Worm (Caenorhabditis elegans): ENCODE results near the gene F32H5.3.

DNA sequence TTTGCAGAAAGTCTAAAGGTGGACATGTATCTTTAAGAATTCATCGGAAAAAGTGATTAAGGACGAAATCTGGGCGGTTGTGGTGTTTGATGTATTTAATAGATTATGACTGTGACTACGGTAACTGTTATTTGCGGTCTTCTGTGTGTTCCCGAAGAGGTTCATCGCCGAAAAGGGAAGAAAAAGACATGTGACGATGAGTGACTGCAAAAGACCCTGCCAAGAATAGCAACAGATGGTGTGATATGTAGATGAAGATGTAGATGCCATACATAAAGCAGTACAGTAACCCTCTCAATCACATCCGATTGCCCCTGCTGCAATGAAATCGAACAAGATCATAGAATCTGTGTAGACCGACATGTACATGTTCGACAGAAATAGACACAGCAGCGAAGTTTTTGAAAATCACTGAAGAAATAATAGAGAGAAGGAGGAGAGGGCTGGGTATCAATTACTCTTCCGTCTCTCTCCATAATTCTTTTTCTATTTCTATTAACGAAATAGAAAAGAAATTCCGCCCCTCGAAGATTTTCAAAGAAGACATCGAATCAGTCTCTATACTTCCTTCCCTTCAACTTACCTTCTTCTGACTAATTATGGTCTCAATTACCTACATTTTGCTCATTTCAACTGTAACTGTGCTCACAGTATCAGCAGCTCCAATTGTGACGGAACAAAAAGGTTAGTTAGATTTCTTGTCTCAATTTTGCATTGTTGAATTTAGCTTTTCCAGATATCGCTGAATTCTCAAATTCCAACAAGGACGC, at the start of gene F32H5.3:
- no peak for TF ChIP-seq ceh-16 (tag; optimal IDR thresholded peaks at IDR 0.05)
- no peak for TF ChIP-seq nhr-11 (tag; optimal IDR thresholded peaks at IDR 0.05)
- no peak for TF ChIP-seq dmd-4 (tag; optimal IDR thresholded peaks at IDR 0.05)
- TF ChIP-seq snpc-4 (tag; optimal IDR thresholded peaks at IDR 0.05) = no peak
